Worm (Caenorhabditis elegans) whole organism, late embryonic: ENCODE data around the gene C06A8.8.

Source experiments
- F13H6.1 ChIP-seq: sonication (generic microtip); optimal IDR thresholded peaks from 2 replicates; lab custom pipeline; 2016; ENCODE audit warnings: missing genetic modification characterization, missing compliant biosample characterization
- K02D7.2 ChIP-seq: sonication (generic microtip); optimal IDR thresholded peaks from 2 replicates; lab custom pipeline; 2017; ENCODE audit warnings: mild to moderate bottlenecking, missing genetic modification characterization, missing compliant biosample characterization
- K09A11.1 ChIP-seq: sonication (generic microtip); optimal IDR thresholded peaks from 2 replicates; lab custom pipeline; 2017; ENCODE audit warnings: antibody characterized with exemption, mild to moderate bottlenecking, missing genetic modification characterization, missing compliant biosample characterization; ENCODE audit not compliant: insufficient read depth
- ama-1 ChIP-seq: fragments of 150-350 bp; optimal IDR thresholded peaks from 2 replicates; lab custom pipeline; 2014
- ceh-14 ChIP-seq: sonication (generic microtip); optimal IDR thresholded peaks from 2 replicates; lab custom pipeline; 2016; ENCODE audit warnings: missing genotype, missing genetic modification characterization, missing compliant biosample characterization
- ceh-18 ChIP-seq: sonication (generic microtip); optimal IDR thresholded peaks from 2 replicates; lab custom pipeline; 2016; ENCODE audit warnings: missing genetic modification characterization, missing compliant biosample characterization
- ceh-19 ChIP-seq: fragments of 200-800 bp; sonication (Bioruptor generic); optimal IDR thresholded peaks from 2 replicates; lab custom pipeline; 2018; ENCODE audit warnings: mild to moderate bottlenecking, missing genetic modification characterization, missing compliant biosample characterization
- ceh-30 ChIP-seq: fragments of 150-350 bp; optimal IDR thresholded peaks from 2 replicates; lab custom pipeline; 2014; ENCODE audit warnings: missing biosample characterization, missing genetic modification characterization
- ceh-31 ChIP-seq: sonication (generic microtip); optimal IDR thresholded peaks from 2 replicates; lab custom pipeline; 2016; ENCODE audit warnings: missing genetic modification characterization, missing compliant biosample characterization
- ceh-45 ChIP-seq: fragments of 200-800 bp; sonication (Bioruptor generic); IDR thresholded peaks from 2 replicates; pipeline ENCODE4 v1.3.6; 2022; ENCODE audit warnings: missing genetic modification reagents, missing genetic modification characterization, missing compliant biosample characterization
- ceh-6 ChIP-seq: fragments of 200-800 bp; sonication (Bioruptor generic); optimal IDR thresholded peaks from 2 replicates; lab custom pipeline; 2018; ENCODE audit warnings: mild to moderate bottlenecking, missing genetic modification characterization, missing compliant biosample characterization
- elt-4 ChIP-seq: sonication (generic microtip); optimal IDR thresholded peaks from 2 replicates; lab custom pipeline; 2016; ENCODE audit warnings: missing genetic modification characterization, missing compliant biosample characterization
- fkh-10 ChIP-seq: fragments of 150-350 bp; optimal IDR thresholded peaks from 2 replicates; lab custom pipeline; 2014; ENCODE audit warnings: missing biosample characterization, missing genetic modification reagents, missing genetic modification characterization
- fkh-6 ChIP-seq: sonication (generic microtip); optimal IDR thresholded peaks from 2 replicates; lab custom pipeline; 2016; ENCODE audit warnings: missing genetic modification characterization, missing compliant biosample characterization
- hlh-15 ChIP-seq: sonication (generic microtip); optimal IDR thresholded peaks from 2 replicates; lab custom pipeline; 2016; ENCODE audit warnings: missing genetic modification characterization, missing compliant biosample characterization
- hlh-30 ChIP-seq: sonication (generic microtip); optimal IDR thresholded peaks from 2 replicates; lab custom pipeline; 2017; ENCODE audit warnings: antibody characterized with exemption, missing genetic modification characterization, missing compliant biosample characterization; ENCODE audit not compliant: insufficient read depth
- hlh-6 ChIP-seq: sonication (generic microtip); optimal IDR thresholded peaks from 2 replicates; lab custom pipeline; 2016; ENCODE audit warnings: missing genotype, missing genetic modification characterization, missing compliant biosample characterization
- hlh-8 ChIP-seq: sonication (generic microtip); optimal IDR thresholded peaks from 2 replicates; lab custom pipeline; 2016; ENCODE audit warnings: missing genotype, missing genetic modification characterization, missing compliant biosample characterization
- lim-6 ChIP-seq: sonication (generic microtip); optimal IDR thresholded peaks from 2 replicates; lab custom pipeline; 2016; ENCODE audit warnings: missing genetic modification characterization, missing compliant biosample characterization
- lin-11 ChIP-seq: fragments of 200-800 bp; sonication (Bioruptor generic); optimal IDR thresholded peaks from 2 replicates; lab custom pipeline; 2018; ENCODE audit warnings: mild to moderate bottlenecking, missing genetic modification characterization, missing compliant biosample characterization
- pag-3 ChIP-seq: sonication (generic microtip); optimal IDR thresholded peaks from 2 replicates; lab custom pipeline; 2016; ENCODE audit warnings: missing compliant biosample characterization, missing genetic modification characterization, borderline replicate concordance
- pat-9 ChIP-seq: fragments of 200-800 bp; sonication (Bioruptor generic); optimal IDR thresholded peaks from 2 replicates; lab custom pipeline; 2018; ENCODE audit warnings: mild to moderate bottlenecking, missing genetic modification characterization, moderate library complexity, missing compliant biosample characterization
- pha-2 ChIP-seq: sonication (generic microtip); optimal IDR thresholded peaks from 2 replicates; lab custom pipeline; 2017; ENCODE audit warnings: mild to moderate bottlenecking, missing genetic modification characterization, missing compliant biosample characterization
- pros-1 ChIP-seq: fragments of 150-350 bp; optimal IDR thresholded peaks from 2 replicates; lab custom pipeline; 2014; ENCODE audit warnings: missing biosample characterization, missing genetic modification reagents, missing genetic modification characterization
- ref-2 ChIP-seq: sonication (generic microtip); optimal IDR thresholded peaks from 2 replicates; lab custom pipeline; 2016; ENCODE audit warnings: missing genetic modification characterization, missing compliant biosample characterization
- rnt-1 ChIP-seq: sonication (generic microtip); optimal IDR thresholded peaks from 2 replicates; lab custom pipeline; 2016; ENCODE audit warnings: missing genetic modification characterization, missing compliant biosample characterization
- sox-2 ChIP-seq: fragments of 200-800 bp; sonication (Bioruptor generic); IDR thresholded peaks from 2 replicates; pipeline ENCODE4 v1.3.6; 2022; ENCODE audit warnings: missing genetic modification reagents, missing genetic modification characterization, missing compliant biosample characterization
- syd-9 ChIP-seq: sonication (generic microtip); optimal IDR thresholded peaks from 2 replicates; lab custom pipeline; 2016; ENCODE audit warnings: mild to moderate bottlenecking, missing genetic modification characterization, moderate library complexity, missing compliant biosample characterization
- tbx-2 ChIP-seq: sonication (generic microtip); optimal IDR thresholded peaks from 2 replicates; lab custom pipeline; 2016; ENCODE audit warnings: missing genetic modification characterization, missing compliant biosample characterization
- unc-42 ChIP-seq: sonication (generic microtip); optimal IDR thresholded peaks from 2 replicates; lab custom pipeline; 2016; ENCODE audit warnings: missing genotype, missing genetic modification characterization, missing compliant biosample characterization
- unc-55 ChIP-seq: sonication (generic microtip); optimal IDR thresholded peaks from 2 replicates; lab custom pipeline; 2017; ENCODE audit warnings: missing biosample characterization, missing genetic modification reagents, missing genetic modification characterization
- unc-86 ChIP-seq: sonication (generic microtip); optimal IDR thresholded peaks from 2 replicates; lab custom pipeline; 2016; ENCODE audit warnings: missing genetic modification characterization, missing compliant biosample characterization
- zip-5 ChIP-seq: sonication (generic microtip); optimal IDR thresholded peaks from 2 replicates; lab custom pipeline; 2016; ENCODE audit warnings: missing genetic modification characterization, missing compliant biosample characterization
- ztf-16 ChIP-seq: sonication (generic microtip); optimal IDR thresholded peaks from 2 replicates; lab custom pipeline; 2017; ENCODE audit warnings: missing genetic modification characterization, missing compliant biosample characterization

The C06A8.8 gene

DNA sequence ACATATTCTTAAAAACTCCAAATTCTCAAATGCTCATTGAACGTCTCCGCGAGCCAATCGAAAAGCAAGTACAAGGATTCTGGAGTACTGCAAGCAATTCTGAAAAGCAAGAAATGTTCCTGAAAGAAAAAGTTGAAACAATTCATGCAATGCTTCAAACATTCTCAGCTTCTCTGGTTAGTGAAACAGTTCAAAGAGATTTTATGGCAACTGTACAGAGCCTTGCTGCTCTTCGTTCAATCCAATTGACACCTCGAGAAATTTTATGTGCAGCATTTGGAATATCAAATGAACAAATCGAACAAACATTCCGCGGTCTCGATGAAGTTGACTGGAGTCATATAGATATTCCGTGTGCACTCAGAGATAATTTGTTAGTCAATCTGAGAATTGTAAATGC lies 35.1 kb downstream of the C06A8.8 start:
- TF ChIP-seq ceh-19 (GFP tag; lab: Kevin White, UChicago) (no peak), elt-4 (tag; lab: Kevin White, UChicago) (no peak), hlh-8 (tag; lab: Kevin White, UChicago) (no peak), hlh-6 (tag; lab: Kevin White, UChicago) (no peak), unc-86 (tag; lab: Kevin White, UChicago) (no peak), zip-5 (tag; lab: Kevin White, UChicago) (no peak), unc-55 (GFP tag; lab: Kevin White, UChicago) (no peak), ceh-6 (GFP tag; lab: Kevin White, UChicago) (no peak)

ce11 chrII:7724603-7725002 lies 47.2 kb downstream of the C06A8.8 start, which contains the start of gene cpna-2:
Gene cpna-2 (plus strand): TSS chrII:7724903.
- TF ChIP-seq pha-2 (tag; lab: Kevin White, UChicago) (no peak), ama-1 (lab: Kevin White, UChicago) (no peak), lim-6 (no peak), pros-1 (tag; lab: Kevin White, UChicago) (no peak), ceh-45 (GFP tag; lab: Robert Waterston, UW) (no peak), ref-2 (tag; lab: Kevin White, UChicago) (no peak), elt-4 (tag; lab: Kevin White, UChicago) (no peak)

ce11 chrII:7722784-7723183 lies 49.0 kb downstream of the C06A8.8 start:
- TF ChIP-seq ceh-30 (tag; lab: Kevin White, UChicago) (no peak), ceh-14 (tag; lab: Kevin White, UChicago) (no peak), F13H6.1 (tag; lab: Kevin White, UChicago) (no peak), fkh-10 (GFP tag; lab: Kevin White, UChicago) (no peak), ceh-18 (tag; lab: Kevin White, UChicago) (peak; percentile 62), unc-86 (tag; lab: Kevin White, UChicago) (no peak), fkh-6 (tag; lab: Kevin White, UChicago) (no peak), ama-1 (lab: Kevin White, UChicago) (no peak), pha-2 (tag; lab: Kevin White, UChicago) (no peak), pat-9 (tag; lab: Kevin White, UChicago) (no peak), lin-11 (tag; lab: Kevin White, UChicago) (no peak), rnt-1 (tag; lab: Kevin White, UChicago) (peak; percentile 61), hlh-15 (tag; lab: Kevin White, UChicago) (no peak), K02D7.2 (tag; lab: Kevin White, UChicago) (no peak), sox-2 (GFP tag; lab: Robert Waterston, UW) (no peak), unc-55 (GFP tag; lab: Kevin White, UChicago) (peak; percentile 53)

ce11 chrII:7720479-7720878 lies 51.3 kb downstream of the C06A8.8 start:
- no peak for TF ChIP-seq ztf-16
- no peak for TF ChIP-seq tbx-2 (tag; lab: Kevin White, UChicago)
- TF ChIP-seq K09A11.1 (tag; lab: Kevin White, UChicago), result no peak
- no peak for TF ChIP-seq pha-2 (tag; lab: Kevin White, UChicago)
- TF ChIP-seq unc-55 (GFP tag; lab: Kevin White, UChicago), result peak; percentile 39
- TF ChIP-seq pag-3 (tag; lab: Kevin White, UChicago), result no peak
- no peak for TF ChIP-seq ceh-14 (tag; lab: Kevin White, UChicago)
- no peak for TF ChIP-seq ceh-6 (GFP tag; lab: Kevin White, UChicago)
- TF ChIP-seq unc-42, result no peak
- no peak for TF ChIP-seq syd-9
- peak; percentile 42 for TF ChIP-seq hlh-30 (tag; lab: Kevin White, UChicago)

DNA sequence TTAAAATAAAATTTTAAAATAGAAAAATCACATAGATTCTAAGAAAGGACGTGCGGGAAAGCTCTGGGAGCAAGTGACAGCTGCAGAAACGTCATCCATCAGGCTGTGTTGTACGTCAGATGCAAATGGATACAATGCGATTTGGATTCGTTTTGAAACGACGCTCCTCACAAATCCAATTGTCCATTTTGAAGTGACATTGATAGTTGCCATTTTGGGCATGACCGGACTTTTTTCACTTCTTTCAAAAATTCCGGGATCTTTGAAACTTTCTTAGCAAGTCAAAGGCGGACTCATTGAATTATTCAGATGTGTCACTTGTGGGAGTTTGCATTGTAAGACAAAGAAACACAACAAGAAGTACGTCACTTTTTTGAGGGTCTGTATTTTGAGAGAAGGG lies 52.8 kb downstream of the C06A8.8 start:
- TF ChIP-seq unc-42 (peak; percentile 73), unc-55 (GFP tag; lab: Kevin White, UChicago) (peak; percentile 18), ceh-31 (tag; lab: Kevin White, UChicago) (no peak)
